Worm (Caenorhabditis elegans): ENCODE data around the gene srd-31.

- no peak for TF ChIP-seq K09A11.1 (tag; optimal IDR thresholded peaks at IDR 0.05; ENCODE audit: insufficient read depth)
- no peak for TF ChIP-seq pha-4 (tag; optimal IDR thresholded peaks at IDR 0.05)
- no peak for TF ChIP-seq elt-2 (tag; optimal IDR thresholded peaks at IDR 0.05)
- TF ChIP-seq ahr-1 (tag; optimal IDR thresholded peaks at IDR 0.05) = no peak
- no peak for TF ChIP-seq rnt-1 (tag; optimal IDR thresholded peaks at IDR 0.05)
- no peak for TF ChIP-seq pqm-1 (tag; optimal IDR thresholded peaks at IDR 0.05)
- TF ChIP-seq nfya-1 (tag; optimal IDR thresholded peaks at IDR 0.05) = no peak
- no peak for TF ChIP-seq C08G9.2 (tag; optimal IDR thresholded peaks at IDR 0.05)
- TF ChIP-seq unc-86 (tag; optimal IDR thresholded peaks at IDR 0.05) = no peak
Observed at ce11 chrV:7624652-7625051, 9.9 kb downstream of the srd-31 start, which contains the start of gene grsp-4.
